Worm (Caenorhabditis elegans) whole organism, mixed stage, embryonic: ENCODE measurements around the gene T24H10.1.

Source experiments
- ceh-43 ChIP-seq: fragments of 200-800 bp; sonication (Bioruptor generic); optimal IDR thresholded peaks from 2 replicates; lab custom pipeline; 2018; ENCODE audit warnings: mild to moderate bottlenecking, missing genetic modification characterization, moderate library complexity, missing compliant biosample characterization
- lsy-2 ChIP-seq: fragments of 150-350 bp; optimal IDR thresholded peaks from 2 replicates; lab custom pipeline; 2014; ENCODE audit warnings: missing biosample characterization, missing genetic modification characterization
- mab-5 ChIP-seq: fragments of 150-350 bp; optimal IDR thresholded peaks from 2 replicates; lab custom pipeline; 2014; ENCODE audit warnings: missing biosample characterization, missing genetic modification characterization

Gene T24H10.1

DNA sequence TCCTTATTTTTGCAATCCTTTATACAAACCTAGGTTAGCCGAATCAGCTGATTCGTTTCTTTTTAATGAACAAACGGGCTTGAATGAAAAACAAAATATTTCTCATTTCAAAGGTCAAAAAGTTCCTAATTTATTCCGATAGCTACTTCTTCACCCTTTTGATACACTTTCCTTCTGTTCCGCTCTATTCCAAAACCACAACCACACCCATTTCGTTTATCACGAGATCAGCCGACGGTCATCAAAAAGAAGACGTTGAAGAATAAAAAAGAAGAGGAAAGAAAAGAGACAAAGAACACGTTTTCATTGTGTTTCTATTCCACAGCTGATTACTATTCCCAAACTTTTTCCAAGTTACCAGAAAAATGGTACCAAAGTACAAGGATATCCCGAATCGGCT lies 48.9 kb downstream of the T24H10.1 start:
- no peak for TF ChIP-seq mab-5 (tag; lab: Kevin White, UChicago)
- TF ChIP-seq ceh-43, result no peak
- no peak for TF ChIP-seq lsy-2 (tag; lab: Kevin White, UChicago)
